Worm (Caenorhabditis elegans): ENCODE measurements around the gene fax-1.

DNA sequence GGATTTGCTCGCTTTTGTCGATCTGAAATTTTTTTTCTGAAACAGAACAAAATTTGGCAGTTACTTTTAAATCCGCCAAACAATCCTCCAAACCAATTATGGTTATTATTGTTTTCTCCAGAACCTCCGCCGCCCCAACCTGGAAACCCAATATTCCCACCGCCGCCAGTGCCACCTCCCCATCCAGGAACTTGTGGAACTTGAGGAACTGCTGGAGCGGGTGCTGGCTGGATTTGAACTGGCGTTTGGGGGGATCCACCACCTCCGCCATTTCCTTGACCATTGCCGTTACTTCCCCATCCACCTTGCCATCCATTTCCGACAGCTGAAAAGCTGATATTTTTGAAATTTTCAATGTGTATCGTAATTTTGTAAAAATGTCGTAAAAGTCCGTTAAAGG lies 48.6 kb upstream of the fax-1 start:
- no peak for TF ChIP-seq efl-1 (optimal IDR thresholded peaks at IDR 0.05)
- TF ChIP-seq efl-1 (GFP tag; optimal IDR thresholded peaks at IDR 0.05 in 1 of 2) = no peak
- TF ChIP-seq ztf-4 (tag; optimal IDR thresholded peaks at IDR 0.05) = no peak
- no peak for TF ChIP-seq unc-86 (tag; optimal IDR thresholded peaks at IDR 0.05)
- TF ChIP-seq sptf-1 (tag; optimal IDR thresholded peaks at IDR 0.05) = no peak
